Fruit fly (Drosophila melanogaster): Measurements from ENCODE around the gene lost.

lost gene

DNA sequence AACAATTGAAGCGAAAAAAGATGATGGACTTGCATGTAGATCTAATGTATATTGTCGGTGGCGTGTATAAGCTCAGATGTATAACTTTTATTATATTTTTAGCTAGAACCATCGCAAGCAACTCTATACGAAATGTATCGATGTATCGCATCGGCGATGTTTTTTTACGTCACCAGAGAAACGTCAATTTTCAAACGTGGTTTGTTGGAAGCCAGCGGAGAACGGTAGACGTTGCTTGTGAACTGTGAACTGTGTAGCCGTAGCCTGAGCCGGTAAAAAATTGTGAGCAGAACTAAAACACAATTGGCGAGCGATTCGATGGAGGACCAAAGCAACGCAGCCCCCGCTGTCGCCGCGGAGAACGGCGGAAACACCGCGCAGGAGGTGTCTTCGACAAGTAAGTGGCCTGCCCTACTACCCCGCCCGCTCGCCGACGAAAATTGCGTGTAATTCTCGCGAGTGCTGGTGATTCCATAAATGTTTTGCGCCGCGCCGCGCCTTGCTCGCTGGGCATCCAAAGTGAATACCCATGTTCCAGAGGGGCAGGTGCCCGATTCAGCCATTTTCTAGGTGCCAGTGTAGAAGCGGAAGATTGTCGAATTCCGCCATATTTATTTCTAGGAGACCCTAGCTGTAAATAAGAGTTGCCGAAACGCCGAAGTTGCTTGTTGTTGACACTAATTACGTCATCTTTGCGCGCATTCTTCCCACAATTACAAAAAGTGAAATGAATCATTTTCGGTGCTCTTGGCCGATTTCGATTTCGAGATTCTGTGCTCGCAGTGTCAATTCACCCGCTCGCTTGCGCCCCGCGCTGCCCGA lies at the start of gene lost:
Gene lost, plus strand, starts transcription at position 193 of the 822 bp plus-strand sequence.
- TF ChIP-seq rgr (GFP tag; optimal IDR thresholded peaks at IDR 0.05) = peak; percentile 43
- no peak for TF ChIP-seq Mio (GFP tag; optimal IDR thresholded peaks at IDR 0.05)
- TF ChIP-seq Hr83 (GFP tag; optimal IDR thresholded peaks at IDR 0.05; ENCODE audit: poor library complexity, severe bottlenecking) = peak; percentile 66
- no peak for TF ChIP-seq Rel (GFP tag; optimal IDR thresholded peaks at IDR 0.05)
- peak; percentile 58 for TF ChIP-seq Rel (tag; optimal IDR thresholded peaks at IDR 0.05)
- no peak for TF ChIP-seq usp (GFP tag; optimal IDR thresholded peaks at IDR 0.05)
- TF ChIP-seq Sp1 (GFP tag; optimal IDR thresholded peaks at IDR 0.05) = peak; percentile 1
- TF ChIP-seq foxo (GFP tag; optimal IDR thresholded peaks at IDR 0.05) = no peak
- peak; percentile 29 for TF ChIP-seq HLH106 (tag; optimal IDR thresholded peaks at IDR 0.05)
- TF ChIP-seq Myc (optimal IDR thresholded peaks at IDR 0.05) = peak; percentile 68
- TF ChIP-seq Hnf4 (GFP tag; optimal IDR thresholded peaks at IDR 0.05) = peak; percentile 60
- TF ChIP-seq woc (GFP tag; optimal IDR thresholded peaks at IDR 0.05) = peak; percentile 44
- TF ChIP-seq dsf (GFP tag; optimal IDR thresholded peaks at IDR 0.05; ENCODE audit: borderline replicate concordance) = peak; percentile 25
- peak; percentile 57 for TF ChIP-seq Dif (GFP tag; optimal IDR thresholded peaks at IDR 0.05; ENCODE audit: partially characterized antibody)

DNA sequence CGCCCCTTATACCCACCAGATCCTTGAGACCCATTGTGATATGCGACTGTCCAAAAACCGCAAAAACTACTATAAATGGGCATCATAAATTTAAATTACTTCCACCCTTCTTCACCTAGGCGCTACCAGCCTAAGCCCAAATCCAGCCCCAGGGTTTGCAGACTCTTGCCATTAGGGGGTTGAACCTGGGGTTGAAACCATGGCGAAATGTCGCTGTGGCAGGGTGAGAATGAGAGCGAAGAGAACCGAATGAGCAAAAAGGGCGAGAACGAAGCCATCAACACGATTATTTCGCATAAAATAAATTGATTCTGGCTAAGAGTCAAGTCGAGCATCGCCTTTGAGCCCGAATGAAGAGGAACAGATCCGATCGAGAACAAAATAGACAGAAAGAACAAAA lies 49.3 kb upstream of the lost start:
- TF ChIP-seq Jra (GFP tag; optimal IDR thresholded peaks at IDR 0.05) (no peak), OdsH (GFP tag; optimal IDR thresholded peaks at IDR 0.05) (no peak), h (GFP tag; optimal IDR thresholded peaks at IDR 0.05) (no peak), dl (GFP tag; optimal IDR thresholded peaks at IDR 0.05; ENCODE audit: insufficient read depth in 1 of 2, partially characterized antibody in 2 of 2) (no peak)

dm6 chr3R:4359625-4360024 lies 43.3 kb upstream of the lost start, which contains the start of gene CG1090:
CG1090 (plus strand) TSS chr3R:4359883.
- no peak for TF ChIP-seq jim (GFP tag; optimal IDR thresholded peaks at IDR 0.05)
- TF ChIP-seq pan (optimal IDR thresholded peaks at IDR 0.05) = no peak
- TF ChIP-seq GATAd (GFP tag; optimal IDR thresholded peaks at IDR 0.05) = no peak
- TF ChIP-seq tai (GFP tag; optimal IDR thresholded peaks at IDR 0.05) = no peak
- TF ChIP-seq br (GFP tag; optimal IDR thresholded peaks at IDR 0.05) = no peak
- no peak for TF ChIP-seq Hnf4 (GFP tag; optimal IDR thresholded peaks at IDR 0.05)
- TF ChIP-seq ey (GFP tag; optimal IDR thresholded peaks at IDR 0.05) = no peak
- no peak for TF ChIP-seq CG32264 (GFP tag; optimal IDR thresholded peaks at IDR 0.05)
- TF ChIP-seq usp (GFP tag; optimal IDR thresholded peaks at IDR 0.05) = no peak
- no peak for TF ChIP-seq fru (GFP tag; optimal IDR thresholded peaks at IDR 0.05)
- TF ChIP-seq h (GFP tag; optimal IDR thresholded peaks at IDR 0.05) = no peak
- TF ChIP-seq Vsx2 (GFP tag; optimal IDR thresholded peaks at IDR 0.05; ENCODE audit: partially characterized antibody) = no peak
- TF ChIP-seq lola (GFP tag; optimal IDR thresholded peaks at IDR 0.05) = no peak
- TF ChIP-seq Abd-B (GFP tag; optimal IDR thresholded peaks at IDR 0.05) = no peak
- no peak for TF ChIP-seq sage (GFP tag; optimal IDR thresholded peaks at IDR 0.05)
- TF ChIP-seq foxo (GFP tag; optimal IDR thresholded peaks at IDR 0.05) = no peak

DNA sequence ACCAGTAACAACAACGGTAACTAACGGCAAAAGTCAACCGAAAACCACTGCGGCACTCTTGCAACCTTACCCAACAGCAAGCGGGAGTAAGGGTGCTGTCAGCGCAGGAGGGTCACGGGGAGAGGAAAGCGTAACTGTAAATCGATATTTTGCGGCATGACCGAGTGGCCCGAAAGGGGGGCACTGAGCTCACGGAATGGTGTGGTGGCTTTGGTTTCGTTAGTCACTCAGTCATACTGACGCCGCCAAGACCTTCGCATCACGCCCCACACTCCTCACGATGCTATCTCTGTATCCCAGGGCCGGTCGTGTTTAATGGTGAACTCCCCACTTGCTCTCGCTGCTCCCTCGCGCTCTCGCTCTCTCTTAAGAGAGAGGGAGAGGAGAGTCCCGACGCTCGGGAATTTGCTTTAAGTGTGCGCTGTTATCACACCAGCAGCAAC lies 42.2 kb upstream of the lost start:
- TF ChIP-seq usp (GFP tag; optimal IDR thresholded peaks at IDR 0.05) (no peak), Jra (GFP tag; optimal IDR thresholded peaks at IDR 0.05) (peak; percentile 7), Myc (optimal IDR thresholded peaks at IDR 0.05) (no peak), GATAd (GFP tag; optimal IDR thresholded peaks at IDR 0.05) (no peak), h (GFP tag; optimal IDR thresholded peaks at IDR 0.05) (peak; percentile 16), Hr83 (GFP tag; optimal IDR thresholded peaks at IDR 0.05; ENCODE audit: poor library complexity, severe bottlenecking) (peak; percentile 38), dmrt93B (GFP tag; optimal IDR thresholded peaks at IDR 0.05) (no peak), Dif (GFP tag; optimal IDR thresholded peaks at IDR 0.05; ENCODE audit: partially characterized antibody) (peak; percentile 92), pan (optimal IDR thresholded peaks at IDR 0.05) (no peak), dl (GFP tag; optimal IDR thresholded peaks at IDR 0.05; ENCODE audit: insufficient read depth in 1 of 2, partially characterized antibody in 2 of 2) (peak; percentile 54 to 85), Hr78 (GFP tag; optimal IDR thresholded peaks at IDR 0.05) (no peak), Vsx2 (GFP tag; optimal IDR thresholded peaks at IDR 0.05; ENCODE audit: partially characterized antibody) (peak; percentile 20)
